Worm (Caenorhabditis elegans) whole organism, L3 larva: ENCODE results near the gene Y58A7A.4.

Experiments used
- R02D3.7 ChIP-seq: fragments of 150-350 bp; optimal IDR thresholded peaks from 2 replicates; lab custom pipeline; 2014; ENCODE audit warnings: missing biosample characterization, missing genetic modification characterization
- ZK546.5 ChIP-seq: sonication (generic microtip); optimal IDR thresholded peaks from 2 replicates; lab custom pipeline; 2017; ENCODE audit warnings: missing biosample characterization, missing genetic modification characterization
- aly-2 ChIP-seq: fragments of 150-350 bp; optimal IDR thresholded peaks from 2 replicates; lab custom pipeline; 2014; ENCODE audit warnings: missing biosample characterization, missing genetic modification characterization
- ceh-28 ChIP-seq: fragments of 150-350 bp; optimal IDR thresholded peaks from 2 replicates; lab custom pipeline; 2014; ENCODE audit warnings: missing biosample characterization, missing genetic modification reagents, missing genetic modification characterization
- ceh-82 ChIP-seq: fragments of 150-350 bp; optimal IDR thresholded peaks from 2 replicates; lab custom pipeline; 2014; ENCODE audit warnings: missing biosample characterization, missing genetic modification characterization
- ceh-9 ChIP-seq: sonication (generic microtip); optimal IDR thresholded peaks from 2 replicates; lab custom pipeline; 2018; ENCODE audit warnings: missing biosample characterization, missing genetic modification characterization
- daf-12 ChIP-seq: fragments of 150-350 bp; optimal IDR thresholded peaks from 2 replicates; lab custom pipeline; 2014; ENCODE audit warnings: missing biosample characterization, missing genetic modification reagents, missing genetic modification characterization
- egl-27 ChIP-seq: sonication (generic microtip); optimal IDR thresholded peaks from 4 replicates; lab custom pipeline; 2017; ENCODE audit warnings: missing biosample characterization, missing genetic modification reagents, missing genetic modification characterization
- elt-2 ChIP-seq: sonication (generic microtip); optimal IDR thresholded peaks from 2 replicates; lab custom pipeline; 2016; ENCODE audit warnings: missing genetic modification reagents, mild to moderate bottlenecking, missing genetic modification characterization, missing compliant biosample characterization
- elt-3 ChIP-seq, 3 experiments: fragments of 150-350 bp in 1 of 3; sonication (generic microtip) in 2 of 3; optimal IDR thresholded peaks; 2 replicates in 2 of 3; 4 replicates in 1 of 3; lab custom pipeline; 2014 to 2017; ENCODE audit warnings: missing biosample characterization in 3 of 3, missing genetic modification characterization in 3 of 3
- eor-1 ChIP-seq, 2 experiments: fragments of 150-350 bp; optimal IDR thresholded peaks; 2 replicates each; lab custom pipeline; 2014 to 2018; ENCODE audit warnings: missing biosample characterization in 2 of 2, missing genetic modification characterization in 2 of 2
- fkh-10 ChIP-seq: sonication (generic microtip); optimal IDR thresholded peaks from 2 replicates; lab custom pipeline; 2017; ENCODE audit warnings: missing biosample characterization, missing genetic modification reagents, missing genetic modification characterization
- fkh-2 ChIP-seq: fragments of 150-350 bp; optimal IDR thresholded peaks from 2 replicates; lab custom pipeline; 2014; ENCODE audit warnings: missing biosample characterization, missing genetic modification reagents, missing genetic modification characterization
- fos-1 ChIP-seq: fragments of 150-350 bp; optimal IDR thresholded peaks from 2 replicates; lab custom pipeline; 2014; ENCODE audit warnings: missing biosample characterization, missing genetic modification characterization
- hmg-11 ChIP-seq: sonication (generic microtip); optimal IDR thresholded peaks from 2 replicates; lab custom pipeline; 2016; ENCODE audit warnings: missing genetic modification characterization, missing compliant biosample characterization
- jun-1 ChIP-seq: fragments of 150-350 bp; optimal IDR thresholded peaks from 2 replicates; lab custom pipeline; 2014; ENCODE audit warnings: missing biosample characterization, missing genetic modification reagents, missing genetic modification characterization
- lin-15B ChIP-seq: fragments of 150-350 bp; optimal IDR thresholded peaks from 2 replicates; lab custom pipeline; 2014; ENCODE audit warnings: missing biosample characterization, missing genetic modification characterization
- lin-39 ChIP-seq: fragments of 150-350 bp; optimal IDR thresholded peaks from 2 replicates; lab custom pipeline; 2018; ENCODE audit warnings: missing biosample characterization, missing genetic modification reagents, missing genetic modification characterization
- lsy-12 ChIP-seq: sonication (generic microtip); optimal IDR thresholded peaks from 2 replicates; lab custom pipeline; 2016; ENCODE audit warnings: mild to moderate bottlenecking, missing genetic modification characterization, missing compliant biosample characterization
- mdl-1 ChIP-seq: fragments of 150-350 bp; optimal IDR thresholded peaks from 2 replicates; lab custom pipeline; 2014; ENCODE audit warnings: missing biosample characterization, missing genetic modification characterization
- mml-1 ChIP-seq: fragments of 150-350 bp; sonication (generic microtip); optimal IDR thresholded peaks from 3 replicates; lab custom pipeline; 2014; ENCODE audit warnings: missing biosample characterization, missing genetic modification characterization
- nfya-1 ChIP-seq: sonication (generic microtip); optimal IDR thresholded peaks from 2 replicates; lab custom pipeline; 2017; ENCODE audit warnings: missing genetic modification characterization, mild to moderate bottlenecking, missing compliant biosample characterization, antibody characterized with exemption, moderate library complexity; ENCODE audit not compliant: insufficient read depth
- nhr-12 ChIP-seq: fragments of 150-350 bp; optimal IDR thresholded peaks from 2 replicates; lab custom pipeline; 2014; ENCODE audit warnings: missing biosample characterization, missing genetic modification characterization
- nhr-23 ChIP-seq: fragments of 150-350 bp; optimal IDR thresholded peaks from 2 replicates; lab custom pipeline; 2014; ENCODE audit warnings: missing biosample characterization, missing genetic modification reagents, missing genetic modification characterization
- nhr-25 ChIP-seq: sonication (generic microtip); optimal IDR thresholded peaks from 2 replicates; lab custom pipeline; 2017; ENCODE audit warnings: missing biosample characterization, missing genetic modification characterization
- nhr-43 ChIP-seq: sonication (generic microtip); optimal IDR thresholded peaks from 2 replicates; lab custom pipeline; 2016; ENCODE audit warnings: mild to moderate bottlenecking, missing genetic modification characterization, missing compliant biosample characterization; ENCODE audit not compliant: poor library complexity, severe bottlenecking
- nhr-76 ChIP-seq: fragments of 150-350 bp; sonication (generic microtip); optimal IDR thresholded peaks from 5 replicates; lab custom pipeline; 2014; ENCODE audit warnings: missing biosample characterization, missing genetic modification characterization
- nhr-77 ChIP-seq: fragments of 150-350 bp; optimal IDR thresholded peaks from 2 replicates; lab custom pipeline; 2014; ENCODE audit warnings: missing biosample characterization, missing genetic modification characterization
- pha-4 ChIP-seq: fragments of 150-350 bp; optimal IDR thresholded peaks from 2 replicates; lab custom pipeline; 2014; ENCODE audit warnings: missing biosample characterization, missing genetic modification reagents, missing genetic modification characterization
- pqm-1 ChIP-seq: fragments of 150-350 bp; optimal IDR thresholded peaks from 2 replicates; lab custom pipeline; 2017; ENCODE audit warnings: missing biosample characterization, missing genetic modification characterization, inconsistent platforms
- skn-1 ChIP-seq: fragments of 150-350 bp; optimal IDR thresholded peaks from 2 replicates; lab custom pipeline; 2014; ENCODE audit warnings: missing biosample characterization, missing genetic modification characterization
- snpc-4 ChIP-seq: fragments of 150-350 bp; optimal IDR thresholded peaks from 2 replicates; lab custom pipeline; 2014; ENCODE audit warnings: missing biosample characterization, missing genetic modification characterization
- zag-1 ChIP-seq: fragments of 150-350 bp; optimal IDR thresholded peaks from 2 replicates; lab custom pipeline; 2014; ENCODE audit warnings: missing biosample characterization, missing genetic modification characterization
- ztf-11 ChIP-seq: fragments of 150-350 bp; optimal IDR thresholded peaks from 2 replicates; lab custom pipeline; 2014; ENCODE audit warnings: missing biosample characterization, missing genetic modification characterization
- ztf-4 ChIP-seq: fragments of 150-350 bp; optimal IDR thresholded peaks from 2 replicates; lab custom pipeline; 2014; ENCODE audit warnings: missing biosample characterization, missing genetic modification characterization

Gene Y58A7A.4

DNA sequence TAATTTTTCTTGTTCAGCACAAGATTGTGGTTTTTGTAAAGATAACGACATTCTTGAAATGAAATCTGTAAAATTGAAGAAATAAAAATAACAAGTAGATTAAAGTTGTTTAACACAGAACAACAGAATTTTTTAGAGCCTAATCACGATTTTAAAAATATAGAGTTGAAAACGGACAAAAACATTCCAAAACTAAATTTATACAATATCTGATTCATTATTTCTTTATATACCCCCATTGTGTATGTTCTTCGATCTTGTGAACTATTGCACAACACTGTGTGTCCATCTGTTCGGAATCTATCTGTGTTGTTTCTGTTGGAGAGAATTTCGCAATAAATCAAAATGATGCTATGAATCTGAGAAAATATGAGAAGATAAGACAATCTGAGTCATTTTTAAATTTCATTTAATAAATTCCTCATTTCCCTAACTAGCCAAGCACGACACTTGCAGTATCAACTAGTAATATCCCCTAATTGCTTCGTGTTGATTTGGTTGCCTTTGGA, at the start of gene Y58A7A.4:
TSS of gene Y58A7A.4 (minus strand) at position 51 of the 509 bp plus-strand sequence.
- TF ChIP-seq ceh-9 (tag; lab: Kevin White, UChicago), result no peak

ce11 chrV:5132441-5132840, 47.6 kb upstream of the Y58A7A.4 start, which contains the start of gene F14F9.4:
TSS of gene F14F9.4 (plus strand) at chrV:5132741.
- TF ChIP-seq ceh-82 (tag; lab: Kevin White, UChicago) (no peak), nfya-1 (tag; lab: Kevin White, UChicago) (no peak), nhr-25 (tag; lab: Kevin White, UChicago) (no peak), ceh-9 (tag; lab: Kevin White, UChicago) (no peak), lin-39 (tag; lab: Kevin White, UChicago) (no peak), mml-1 (tag; lab: Kevin White, UChicago) (no peak), lin-15B (no peak), nhr-43 (tag; lab: Kevin White, UChicago) (no peak), nhr-12 (no peak), nhr-76 (tag; lab: Kevin White, UChicago) (no peak), ceh-28 (no peak), fos-1 (tag; lab: Kevin White, UChicago) (no peak), zag-1 (tag; lab: Kevin White, UChicago) (no peak), fkh-2 (tag; lab: Kevin White, UChicago) (no peak), lsy-12 (tag; lab: Kevin White, UChicago) (no peak), aly-2 (tag; lab: Kevin White, UChicago) (no peak), pha-4 (tag; lab: Kevin White, UChicago) (no peak), skn-1 (tag; lab: Kevin White, UChicago) (no peak), eor-1 (tag; optimal IDR thresholded peaks at IDR 0.05; lab: Kevin White, UChicago) (no peak)

DNA sequence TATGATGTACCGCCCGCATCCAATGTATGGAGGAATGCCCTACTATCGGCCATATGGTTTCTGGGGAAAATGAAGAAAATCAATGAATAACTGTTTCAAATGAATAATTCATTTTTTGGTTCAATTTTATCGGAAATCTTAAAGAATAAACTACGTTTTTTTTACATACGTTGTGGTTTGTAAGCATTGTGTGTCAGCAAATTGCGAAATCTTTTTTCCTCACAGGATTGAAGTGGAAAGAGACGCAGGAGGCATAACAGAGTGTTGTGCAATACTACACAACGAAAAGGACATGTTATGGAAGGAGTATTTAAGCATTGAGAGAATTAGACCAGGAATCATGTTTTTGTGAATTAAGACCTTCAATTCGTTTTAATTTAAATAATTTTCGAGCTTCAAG, 46.6 kb upstream of the Y58A7A.4 start:
- no peak for TF ChIP-seq snpc-4 (tag; lab: Kevin White, UChicago)
- TF ChIP-seq fkh-10 (GFP tag; lab: Kevin White, UChicago), result peak; percentile 1
- no peak for TF ChIP-seq aly-2 (tag; lab: Kevin White, UChicago)
- no peak for TF ChIP-seq ZK546.5 (tag; lab: Kevin White, UChicago)
- peak; percentile 12 for TF ChIP-seq skn-1 (tag; lab: Kevin White, UChicago)
- no peak for TF ChIP-seq egl-27 (tag; lab: Kevin White, UChicago)
- TF ChIP-seq R02D3.7 (tag; lab: Kevin White, UChicago), result no peak
- no peak for TF ChIP-seq ztf-11 (tag; lab: Kevin White, UChicago)
- TF ChIP-seq mdl-1 (tag; lab: Kevin White, UChicago), result no peak
- TF ChIP-seq pha-4 (tag; lab: Kevin White, UChicago), result peak; percentile 58
- TF ChIP-seq nhr-12, result no peak
- no peak for TF ChIP-seq fos-1 (tag; lab: Kevin White, UChicago)
- peak; percentile 29 for TF ChIP-seq pqm-1
- TF ChIP-seq hmg-11, result peak; percentile 26
- no peak for TF ChIP-seq nhr-77 (tag; lab: Kevin White, UChicago)
- TF ChIP-seq daf-12 (tag; lab: Kevin White, UChicago), result no peak
- TF ChIP-seq elt-3 (tag; optimal IDR thresholded peaks at IDR 0.05; lab: Kevin White, UChicago), result no peak

ce11 chrV:5130018-5130417, 45.2 kb upstream of the Y58A7A.4 start, which contains the start of gene F14F9.8:
TSS of gene F14F9.8 (plus strand) at chrV:5130318.
- TF ChIP-seq ZK546.5 (tag; lab: Kevin White, UChicago) (no peak), lin-15B (no peak), nhr-23 (tag; lab: Kevin White, UChicago) (no peak), nhr-25 (tag; lab: Kevin White, UChicago) (no peak), jun-1 (tag; lab: Kevin White, UChicago) (no peak), ztf-4 (tag; lab: Kevin White, UChicago) (no peak), elt-2 (no peak), lin-39 (tag; lab: Kevin White, UChicago) (no peak), zag-1 (tag; lab: Kevin White, UChicago) (no peak), R02D3.7 (tag; lab: Kevin White, UChicago) (no peak)
- TF ChIP-seq, all 47 proteins: peak for 0
